Worm (Caenorhabditis elegans) whole organism, late embryonic: Measurements from ENCODE around the gene srx-130.

Source experiments
- C08G9.2 ChIP-seq: sonication (generic microtip); optimal IDR thresholded peaks from 2 replicates; lab custom pipeline; 2016; ENCODE audit warnings: mild to moderate bottlenecking, missing genetic modification characterization, moderate library complexity, missing compliant biosample characterization
- C38D4.7 ChIP-seq: fragments of 200-800 bp; sonication (Bioruptor generic); optimal IDR thresholded peaks from 2 replicates; lab custom pipeline; 2018; ENCODE audit warnings: mild to moderate bottlenecking, missing genetic modification characterization, moderate library complexity, missing compliant biosample characterization
- F13H6.1 ChIP-seq: sonication (generic microtip); optimal IDR thresholded peaks from 2 replicates; lab custom pipeline; 2016; ENCODE audit warnings: missing genetic modification characterization, missing compliant biosample characterization
- K02D7.2 ChIP-seq: sonication (generic microtip); optimal IDR thresholded peaks from 2 replicates; lab custom pipeline; 2017; ENCODE audit warnings: mild to moderate bottlenecking, missing genetic modification characterization, missing compliant biosample characterization
- Y22D7AL.16 ChIP-seq: sonication (generic microtip); optimal IDR thresholded peaks from 2 replicates; lab custom pipeline; 2016; ENCODE audit warnings: missing genetic modification characterization, missing compliant biosample characterization
- ama-1 ChIP-seq: fragments of 150-350 bp; optimal IDR thresholded peaks from 2 replicates; lab custom pipeline; 2014
- ceh-14 ChIP-seq: sonication (generic microtip); optimal IDR thresholded peaks from 2 replicates; lab custom pipeline; 2016; ENCODE audit warnings: missing genotype, missing genetic modification characterization, missing compliant biosample characterization
- ceh-18 ChIP-seq: sonication (generic microtip); optimal IDR thresholded peaks from 2 replicates; lab custom pipeline; 2016; ENCODE audit warnings: missing genetic modification characterization, missing compliant biosample characterization
- ceh-2 ChIP-seq: sonication (generic microtip); optimal IDR thresholded peaks from 2 replicates; lab custom pipeline; 2016; ENCODE audit warnings: missing genotype, missing genetic modification characterization, missing compliant biosample characterization
- ceh-24 ChIP-seq: sonication (generic microtip); optimal IDR thresholded peaks from 2 replicates; lab custom pipeline; 2016; ENCODE audit warnings: mild to moderate bottlenecking, missing genetic modification characterization, missing compliant biosample characterization
- ceh-31 ChIP-seq: sonication (generic microtip); optimal IDR thresholded peaks from 2 replicates; lab custom pipeline; 2016; ENCODE audit warnings: missing genetic modification characterization, missing compliant biosample characterization
- ceh-9 ChIP-seq: sonication (generic microtip); optimal IDR thresholded peaks from 2 replicates; lab custom pipeline; 2016; ENCODE audit warnings: mild to moderate bottlenecking, missing genetic modification characterization, inconsistent platforms, missing compliant biosample characterization
- dmd-4 ChIP-seq: sonication (generic microtip); optimal IDR thresholded peaks from 2 replicates; lab custom pipeline; 2016; ENCODE audit warnings: borderline replicate concordance, missing genetic modification characterization, missing compliant biosample characterization
- dve-1 ChIP-seq: sonication (generic microtip); optimal IDR thresholded peaks from 2 replicates; lab custom pipeline; 2017; ENCODE audit warnings: antibody characterized with exemption, mild to moderate bottlenecking, missing genetic modification characterization, missing compliant biosample characterization
- elt-2 ChIP-seq: sonication (generic microtip); optimal IDR thresholded peaks from 2 replicates; lab custom pipeline; 2016; ENCODE audit warnings: missing genetic modification reagents, missing genetic modification characterization, missing compliant biosample characterization
- ets-4 ChIP-seq: sonication (generic microtip); optimal IDR thresholded peaks from 2 replicates; lab custom pipeline; 2016; ENCODE audit warnings: missing genetic modification characterization, missing compliant biosample characterization
- eyg-1 ChIP-seq: sonication (generic microtip); optimal IDR thresholded peaks from 2 replicates; lab custom pipeline; 2016; ENCODE audit warnings: missing genotype, missing genetic modification characterization, missing compliant biosample characterization
- fax-1 ChIP-seq: sonication (generic microtip); optimal IDR thresholded peaks from 2 replicates; lab custom pipeline; 2016; ENCODE audit warnings: missing genotype, missing genetic modification characterization, missing compliant biosample characterization
- fkh-10 ChIP-seq: fragments of 150-350 bp; optimal IDR thresholded peaks from 2 replicates; lab custom pipeline; 2014; ENCODE audit warnings: missing biosample characterization, missing genetic modification reagents, missing genetic modification characterization
- fkh-6 ChIP-seq: sonication (generic microtip); optimal IDR thresholded peaks from 2 replicates; lab custom pipeline; 2016; ENCODE audit warnings: missing genetic modification characterization, missing compliant biosample characterization
- hlh-13 ChIP-seq: fragments of 200-800 bp; sonication (Bioruptor generic); optimal IDR thresholded peaks from 2 replicates; lab custom pipeline; 2018; ENCODE audit warnings: mild to moderate bottlenecking, missing genetic modification characterization, missing compliant biosample characterization
- hlh-15 ChIP-seq: sonication (generic microtip); optimal IDR thresholded peaks from 2 replicates; lab custom pipeline; 2016; ENCODE audit warnings: missing genetic modification characterization, missing compliant biosample characterization
- hlh-8 ChIP-seq: sonication (generic microtip); optimal IDR thresholded peaks from 2 replicates; lab custom pipeline; 2016; ENCODE audit warnings: missing genotype, missing genetic modification characterization, missing compliant biosample characterization
- madf-2 ChIP-seq: sonication (generic microtip); optimal IDR thresholded peaks from 2 replicates; lab custom pipeline; 2017; ENCODE audit warnings: missing genetic modification characterization, missing compliant biosample characterization
- nfya-1 ChIP-seq: sonication (generic microtip); optimal IDR thresholded peaks from 2 replicates; lab custom pipeline; 2017; ENCODE audit warnings: missing genetic modification characterization, mild to moderate bottlenecking, missing compliant biosample characterization, antibody characterized with exemption, moderate library complexity
- nhr-11 ChIP-seq: fragments of 150-350 bp; optimal IDR thresholded peaks from 2 replicates; lab custom pipeline; 2014; ENCODE audit warnings: missing biosample characterization, missing genetic modification characterization
- npax-4 ChIP-seq: sonication (generic microtip); optimal IDR thresholded peaks from 2 replicates; lab custom pipeline; 2016; ENCODE audit warnings: missing genetic modification characterization, missing compliant biosample characterization
- pag-3 ChIP-seq: sonication (generic microtip); optimal IDR thresholded peaks from 2 replicates; lab custom pipeline; 2016; ENCODE audit warnings: missing compliant biosample characterization, missing genetic modification characterization, borderline replicate concordance
- pax-1 ChIP-seq: fragments of 150-350 bp; optimal IDR thresholded peaks from 2 replicates; lab custom pipeline; 2014; ENCODE audit warnings: missing biosample characterization, missing genetic modification characterization
- pros-1 ChIP-seq: fragments of 150-350 bp; optimal IDR thresholded peaks from 2 replicates; lab custom pipeline; 2014; ENCODE audit warnings: missing biosample characterization, missing genetic modification reagents, missing genetic modification characterization
- ref-2 ChIP-seq: sonication (generic microtip); optimal IDR thresholded peaks from 2 replicates; lab custom pipeline; 2016; ENCODE audit warnings: missing genetic modification characterization, missing compliant biosample characterization
- sox-4 ChIP-seq: sonication (generic microtip); optimal IDR thresholded peaks from 2 replicates; lab custom pipeline; 2017; ENCODE audit warnings: mild to moderate bottlenecking, missing genetic modification characterization, inconsistent platforms, missing compliant biosample characterization
- tbx-7 ChIP-seq: sonication (generic microtip); optimal IDR thresholded peaks from 2 replicates; lab custom pipeline; 2016; ENCODE audit warnings: missing genotype, missing genetic modification characterization, missing compliant biosample characterization
- ttx-3 ChIP-seq: sonication (generic microtip); optimal IDR thresholded peaks from 2 replicates; lab custom pipeline; 2016; ENCODE audit warnings: missing genetic modification reagents, missing genetic modification characterization, missing compliant biosample characterization
- unc-3 ChIP-seq, 2 experiments: fragments of 200-800 bp in 1 of 2; sonication (Bioruptor generic) in 1 of 2; sonication (generic microtip) in 1 of 2; conservative IDR thresholded peaks in 1 of 2; optimal IDR thresholded peaks in 1 of 2; 2 replicates each; pipeline versions ENCODE4 v1.3.6 to Lab custom; 2016 to 2022; ENCODE audit warnings: missing compliant biosample characterization in 2 of 2, missing genetic modification characterization in 2 of 2, missing genetic modification reagents in 1 of 2
- unc-42 ChIP-seq: sonication (generic microtip); optimal IDR thresholded peaks from 2 replicates; lab custom pipeline; 2016; ENCODE audit warnings: missing genotype, missing genetic modification characterization, missing compliant biosample characterization
- unc-55 ChIP-seq: sonication (generic microtip); optimal IDR thresholded peaks from 2 replicates; lab custom pipeline; 2017; ENCODE audit warnings: missing biosample characterization, missing genetic modification reagents, missing genetic modification characterization
- ztf-16 ChIP-seq: sonication (generic microtip); optimal IDR thresholded peaks from 2 replicates; lab custom pipeline; 2017; ENCODE audit warnings: missing genetic modification characterization, missing compliant biosample characterization

srx-130 gene

DNA sequence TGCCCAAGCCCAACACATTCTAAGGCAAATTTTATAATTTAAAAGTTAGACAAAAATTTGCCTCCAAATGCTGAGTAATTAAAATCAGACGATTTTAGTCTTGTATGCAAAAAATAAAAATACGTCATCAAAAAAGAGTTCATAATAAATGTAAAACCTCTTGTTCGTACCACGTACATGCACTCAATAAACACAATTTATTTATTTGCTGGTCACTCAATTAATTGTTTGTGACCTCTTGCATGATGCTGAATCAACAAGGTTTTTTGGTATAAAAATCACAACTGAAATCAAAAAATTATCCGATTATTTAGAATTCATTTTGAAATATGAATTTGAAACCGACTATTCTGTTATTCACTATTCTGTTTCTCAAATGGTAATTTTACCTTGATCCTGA, 6.9 kb downstream of the srx-130 start, which contains the start of gene hpx-2:
Gene hpx-2 (plus strand): TSS at position 301 of the 400 bp plus-strand sequence.
- no peak for TF ChIP-seq pag-3 (tag; lab: Kevin White, UChicago)
- TF ChIP-seq ceh-31 (tag; lab: Kevin White, UChicago), result no peak
- no peak for TF ChIP-seq npax-4
- no peak for TF ChIP-seq unc-3 (GFP tag; conservative IDR thresholded peaks at IDR 0.05; lab: Robert Waterston, UW)
- TF ChIP-seq unc-3 (tag; optimal IDR thresholded peaks at IDR 0.05; lab: Kevin White, UChicago), result no peak
- TF ChIP-seq ceh-24, result no peak

DNA sequence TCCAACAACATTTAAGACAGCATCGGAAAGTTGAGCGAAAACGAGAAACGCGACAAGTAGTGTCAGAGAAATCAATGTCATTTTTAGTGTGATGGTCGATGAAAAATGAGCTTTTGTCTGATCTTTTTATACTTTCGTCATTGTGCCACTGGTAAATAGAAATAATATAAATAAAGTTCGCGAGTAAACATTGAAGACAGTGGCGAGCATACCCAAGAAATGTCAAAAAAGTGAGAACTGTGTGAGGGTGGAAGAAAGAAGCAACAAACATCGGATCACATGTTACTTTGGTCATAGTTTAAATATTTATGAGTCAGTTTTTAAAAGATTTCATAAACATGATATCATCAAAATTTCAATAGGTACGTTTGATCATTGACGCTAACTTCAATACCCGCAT, 11.1 kb downstream of the srx-130 start, which contains the start of gene ttr-21:
Gene ttr-21 (minus strand): TSS at position 100 of the 400 bp plus-strand sequence.
- TF ChIP-seq sox-4 (tag; lab: Kevin White, UChicago) (no peak), unc-55 (GFP tag; lab: Kevin White, UChicago) (no peak), ceh-2 (tag; lab: Kevin White, UChicago) (no peak), ets-4 (tag; lab: Kevin White, UChicago) (no peak), fkh-6 (tag; lab: Kevin White, UChicago) (no peak), hlh-13 (GFP tag; lab: Kevin White, UChicago) (no peak), hlh-15 (tag; lab: Kevin White, UChicago) (no peak), F13H6.1 (tag; lab: Kevin White, UChicago) (no peak), madf-2 (tag; lab: Kevin White, UChicago) (no peak), nhr-11 (tag; lab: Kevin White, UChicago) (no peak), eyg-1 (tag; lab: Kevin White, UChicago) (no peak), dmd-4 (no peak), C08G9.2 (tag; lab: Kevin White, UChicago) (no peak), ref-2 (no peak), ceh-18 (tag; lab: Kevin White, UChicago) (no peak), ttx-3 (tag; lab: Kevin White, UChicago) (no peak), fax-1 (no peak), tbx-7 (tag; lab: Kevin White, UChicago) (no peak)

ce11 chrV:13856376-13856775, 13.1 kb downstream of the srx-130 start, which contains the start of gene srx-134:
srx-134 (minus strand) TSS chrV:13856476.
- no peak for TF ChIP-seq nfya-1 (tag; lab: Kevin White, UChicago)
- TF ChIP-seq hlh-8 (tag; lab: Kevin White, UChicago), result no peak
- no peak for TF ChIP-seq pros-1 (tag; lab: Kevin White, UChicago)
- no peak for TF ChIP-seq K02D7.2
- TF ChIP-seq ceh-9 (tag; lab: Kevin White, UChicago), result no peak
- no peak for TF ChIP-seq unc-55 (GFP tag; lab: Kevin White, UChicago)
- TF ChIP-seq ceh-14 (tag; lab: Kevin White, UChicago), result no peak
- TF ChIP-seq fkh-10, result no peak
- no peak for TF ChIP-seq ama-1 (lab: Kevin White, UChicago)
- no peak for TF ChIP-seq ztf-16 (tag; lab: Kevin White, UChicago)
- TF ChIP-seq dve-1 (tag; lab: Kevin White, UChicago), result no peak
- no peak for TF ChIP-seq elt-2 (tag; lab: Kevin White, UChicago)
- no peak for TF ChIP-seq unc-42 (tag; lab: Kevin White, UChicago)
- TF ChIP-seq Y22D7AL.16 (tag; lab: Kevin White, UChicago), result no peak
- no peak for TF ChIP-seq ceh-24
- no peak for TF ChIP-seq ref-2
- TF ChIP-seq unc-3 (GFP tag; conservative IDR thresholded peaks at IDR 0.05; lab: Robert Waterston, UW), result no peak
- no peak for TF ChIP-seq unc-3 (tag; optimal IDR thresholded peaks at IDR 0.05; lab: Kevin White, UChicago)
- TF ChIP-seq pax-1, result no peak
- TF ChIP-seq C38D4.7 (GFP tag; lab: Kevin White, UChicago), result no peak
